Worm (Caenorhabditis elegans): ENCODE data around the gene asp-8.

Gene asp-8

ce11 chrV:3044837-3045236 is 20.5 kb downstream of the asp-8 start, which contains the start of gene F59D6.1:
Gene F59D6.1, plus strand, starts transcription at chrV:3045137.
- TF ChIP-seq ztf-11 (tag; optimal IDR thresholded peaks at IDR 0.05) = no peak
- TF ChIP-seq isw-1 (GFP tag; IDR thresholded peaks at IDR 0.05) = no peak

ce11 chrV:3046364-3046763 is 22.0 kb downstream of the asp-8 start:
- TF ChIP-seq dsc-1 (tag; optimal IDR thresholded peaks at IDR 0.05) (no peak), mep-1 (tag; optimal IDR thresholded peaks at IDR 0.05) (no peak), sox-4 (tag; optimal IDR thresholded peaks at IDR 0.05) (no peak), jun-1 (tag; optimal IDR thresholded peaks at IDR 0.05) (no peak), unc-62 (GFP tag; optimal IDR thresholded peaks at IDR 0.05) (no peak), ceh-90 (tag; optimal IDR thresholded peaks at IDR 0.05) (no peak), elt-2 (tag; optimal IDR thresholded peaks at IDR 0.05) (no peak)

- TF ChIP-seq ztf-4 (tag; optimal IDR thresholded peaks at IDR 0.05) = no peak
- no peak for TF ChIP-seq efl-1 (optimal IDR thresholded peaks at IDR 0.05)
- peak in 1 of 2 experiments; percentile 18 for TF ChIP-seq efl-1 (GFP tag; optimal IDR thresholded peaks at IDR 0.05 in 1 of 2)
- TF ChIP-seq hpl-2 (GFP tag; optimal IDR thresholded peaks at IDR 0.05) = no peak
- no peak for TF ChIP-seq nhr-84 (tag; optimal IDR thresholded peaks at IDR 0.05)
Observed at ce11 chrV:3054254-3054653, 29.9 kb downstream of the asp-8 start, which contains the start of gene C50H11.8. Gene C50H11.8, plus strand, starts transcription at chrV:3054554.

ce11 chrV:3058996-3059395 is 34.6 kb downstream of the asp-8 start, which contains the start of gene str-244:
Gene str-244, minus strand, starts transcription at chrV:3059096.
- TF ChIP-seq Y116A8C.19 (tag; optimal IDR thresholded peaks at IDR 0.05; ENCODE audit: borderline replicate concordance) (no peak), lir-3 (tag; optimal IDR thresholded peaks at IDR 0.05; ENCODE audit: poor library complexity) (no peak), mab-9 (GFP tag; IDR thresholded peaks at IDR 0.05) (no peak), F16B12.6 (tag; optimal IDR thresholded peaks at IDR 0.05) (no peak), unc-98 (GFP tag; IDR thresholded peaks at IDR 0.05) (no peak), ces-1 (GFP tag; optimal IDR thresholded peaks at IDR 0.05) (no peak), nhr-28 (tag; optimal IDR thresholded peaks at IDR 0.05) (no peak), sox-4 (tag; optimal IDR thresholded peaks at IDR 0.05) (no peak), hlh-17 (GFP tag; optimal IDR thresholded peaks at IDR 0.05; ENCODE audit: borderline replicate concordance) (no peak), lin-35 (GFP tag; optimal IDR thresholded peaks at IDR 0.05) (no peak), elt-2 (tag; optimal IDR thresholded peaks at IDR 0.05) (no peak)

- TF ChIP-seq mdl-1 (tag; optimal IDR thresholded peaks at IDR 0.05) (no peak), grh-1 (GFP tag; IDR thresholded peaks at IDR 0.05) (no peak), unc-62 (GFP tag; optimal IDR thresholded peaks at IDR 0.05) (no peak), lin-13 (GFP tag; optimal IDR thresholded peaks at IDR 0.05) (no peak), swsn-7 (tag; optimal IDR thresholded peaks at IDR 0.05) (no peak), nhr-12 (tag; optimal IDR thresholded peaks at IDR 0.05) (no peak), pqm-1 (tag; optimal IDR thresholded peaks at IDR 0.05) (no peak), F16B12.6 (tag; optimal IDR thresholded peaks at IDR 0.05) (no peak), C04F5.9 (tag; optimal IDR thresholded peaks at IDR 0.05) (no peak), lin-14 (GFP tag; optimal IDR thresholded peaks at IDR 0.05) (no peak), aha-1 (tag; optimal IDR thresholded peaks at IDR 0.05) (no peak), zag-1 (tag; optimal IDR thresholded peaks at IDR 0.05) (no peak), nhr-237 (tag; optimal IDR thresholded peaks at IDR 0.05) (no peak), tbx-2 (tag; optimal IDR thresholded peaks at IDR 0.05) (no peak), dpl-1 (GFP tag; optimal IDR thresholded peaks at IDR 0.05) (no peak), fkh-10 (GFP tag; optimal IDR thresholded peaks at IDR 0.05) (no peak)
Observed at ce11 chrV:3062078-3062477, 37.7 kb downstream of the asp-8 start, which contains the start of gene srt-15. Gene srt-15, minus strand, starts transcription at chrV:3062178.

Data from whole organism, L1 larva.